Worm (Caenorhabditis elegans): ENCODE measurements around the gene rpl-26.

rpl-26 gene

DNA sequence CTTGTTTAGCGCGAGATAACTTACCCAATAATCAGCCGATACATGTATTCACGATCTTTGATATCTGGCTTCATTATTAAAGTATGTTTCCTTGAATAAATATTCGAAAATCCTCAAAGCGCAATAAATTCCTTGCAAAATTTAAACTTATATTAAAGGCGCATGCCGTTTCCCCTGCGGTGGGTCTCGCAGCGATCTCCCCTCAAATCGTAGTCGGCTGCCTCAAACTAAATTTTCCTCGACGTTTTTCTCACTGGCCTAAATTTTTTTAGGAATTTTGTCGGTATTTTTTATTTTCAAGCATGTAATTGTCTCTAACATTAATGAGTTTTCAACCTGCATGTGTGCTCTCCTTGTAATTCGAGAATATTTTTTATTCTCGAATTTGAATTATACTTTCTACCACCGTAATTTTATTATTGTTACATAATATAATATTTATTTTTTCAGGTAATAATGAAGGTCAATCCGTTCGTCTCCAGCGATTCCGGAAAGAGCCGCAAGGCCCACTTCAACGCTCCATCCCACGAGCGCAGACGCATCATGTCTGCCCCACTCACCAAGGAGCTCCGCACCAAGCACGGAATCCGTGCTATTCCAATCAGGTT is at the start of gene rpl-26, which contains the start of gene cpf-1:
Gene rpl-26 (plus strand): TSS at position 449 of the 608 bp plus-strand sequence.
Gene cpf-1 (minus strand): TSS at position 104 of the 608 bp plus-strand sequence.
- peak; percentile 34 for TF ChIP-seq snpc-1.3 (tag; optimal IDR thresholded peaks at IDR 0.05; ENCODE audit: insufficient read depth)
- peak; percentile 18 for TF ChIP-seq attf-5 (GFP tag; optimal IDR thresholded peaks at IDR 0.05)
- peak; percentile 60 for TF ChIP-seq lin-54 (GFP tag; optimal IDR thresholded peaks at IDR 0.05)
- TF ChIP-seq ztf-25 (GFP tag; IDR thresholded peaks at IDR 0.05) = no peak
- TF ChIP-seq mcd-1 (GFP tag; IDR thresholded peaks at IDR 0.05) = peak; percentile 32; the same call in 1 of the 2 replicates
- TF ChIP-seq B0336.3 (GFP tag; IDR thresholded peaks at IDR 0.05) = no peak
- TF ChIP-seq rpc-1 (optimal IDR thresholded peaks at IDR 0.05) = no peak
- TF ChIP-seq rpc-1 (tag; optimal IDR thresholded peaks at IDR 0.05) = no peak
- TF ChIP-seq snpc-1.1 (tag; optimal IDR thresholded peaks at IDR 0.05; ENCODE audit: insufficient read depth) = peak; percentile 54
- TF ChIP-seq madf-6 (GFP tag; IDR thresholded peaks at IDR 0.05) = peak; percentile 38; the same call in 1 of the 2 replicates
- peak; percentile 88 for TF ChIP-seq F33H1.4 (GFP tag; IDR thresholded peaks at IDR 0.05)
- TF ChIP-seq tbp1 (GFP tag; optimal IDR thresholded peaks at IDR 0.05) = peak; percentile 33
- TF ChIP-seq egl-44 (GFP tag; IDR thresholded peaks at IDR 0.05) = no peak
- TF ChIP-seq ccch-3 (GFP tag; optimal IDR thresholded peaks at IDR 0.05) = no peak
- TF ChIP-seq F23B12.7 (tag; optimal IDR thresholded peaks at IDR 0.05; ENCODE audit: insufficient read depth) = peak; percentile 30
- TF ChIP-seq sptf-2 (GFP tag; optimal IDR thresholded peaks at IDR 0.05) = peak; percentile 92
- TF ChIP-seq rcor-1 (GFP tag; IDR thresholded peaks at IDR 0.05) = no peak
- peak; percentile 34 for TF ChIP-seq lsl-1 (GFP tag; optimal IDR thresholded peaks at IDR 0.05)
- no peak for TF ChIP-seq him-1 (tag; optimal IDR thresholded peaks at IDR 0.05)
- no peak for TF ChIP-seq pha-4 (tag; optimal IDR thresholded peaks at IDR 0.05)
- TF ChIP-seq hmg-1.2 (GFP tag; IDR thresholded peaks at IDR 0.05) = peak; percentile 28; the same call in 1 of the 2 replicates
- no peak for TF ChIP-seq madf-10 (tag; optimal IDR thresholded peaks at IDR 0.05)
- TF ChIP-seq attf-6 (GFP tag; IDR thresholded peaks at IDR 0.05) = no peak
- TF ChIP-seq chd-7 (tag; optimal IDR thresholded peaks at IDR 0.05) = no peak
- peak; percentile 71 for TF ChIP-seq snpc-4 (GFP tag; optimal IDR thresholded peaks at IDR 0.05)
- TF ChIP-seq snpc-4 (tag; optimal IDR thresholded peaks at IDR 0.05) = peak; percentile 55 to 80 (median 74)
- TF ChIP-seq zfh-2 (GFP tag; conservative IDR thresholded peaks at IDR 0.05) = 0 out of 2 replicates have a peak, but pooled peaks have one; percentile 8
- no peak for TF ChIP-seq hlh-26 (GFP tag; conservative IDR thresholded peaks at IDR 0.05)
- TF ChIP-seq efl-1 (GFP tag; optimal IDR thresholded peaks at IDR 0.05) = peak; percentile 9
- TF ChIP-seq F39B2.1 (GFP tag; IDR thresholded peaks at IDR 0.05) = no peak

DNA sequence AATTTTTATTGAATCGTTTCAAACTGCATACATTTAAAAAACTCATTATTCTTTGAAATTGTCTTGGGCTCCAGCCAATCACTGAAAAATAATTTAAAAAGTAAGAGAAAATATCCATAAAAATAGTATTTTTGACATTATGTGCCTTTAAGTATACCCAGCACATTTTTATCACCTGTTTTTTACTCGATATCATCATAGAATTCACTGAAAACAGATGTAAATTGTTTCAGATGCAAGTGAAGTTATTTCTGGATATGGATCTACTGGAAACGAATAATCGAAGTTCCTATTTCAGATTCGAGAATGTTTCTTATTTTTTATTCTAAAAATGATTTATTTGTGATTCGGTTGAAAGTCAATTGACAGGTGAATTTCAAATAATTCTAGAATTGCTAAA is 48.0 kb upstream of the rpl-26 start:
- TF ChIP-seq pha-4 (tag; optimal IDR thresholded peaks at IDR 0.05) (no peak), C06A6.2 (GFP tag; conservative IDR thresholded peaks at IDR 0.05) (no peak), dox-1 (GFP tag; IDR thresholded peaks at IDR 0.05) (no peak), ccch-3 (GFP tag; optimal IDR thresholded peaks at IDR 0.05) (no peak)

DNA sequence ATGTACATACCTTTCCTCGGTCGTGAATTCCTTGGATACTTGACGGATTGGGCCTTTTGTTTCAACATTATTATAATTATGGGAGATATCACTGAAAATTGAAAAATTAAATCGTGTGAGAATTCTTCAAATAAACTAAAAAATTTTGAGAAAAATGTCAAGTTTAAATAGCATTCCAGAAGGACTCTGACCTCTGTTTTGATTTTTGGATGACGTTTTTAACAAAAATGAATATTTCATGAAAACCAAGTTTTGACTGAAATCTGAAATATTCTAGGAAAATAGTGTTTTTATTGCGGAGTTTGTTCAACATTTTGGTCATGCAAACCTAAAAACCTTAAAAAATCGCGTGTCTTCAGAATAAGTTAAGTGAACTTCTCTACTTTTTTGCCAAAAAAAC is 46.4 kb upstream of the rpl-26 start, which contains the start of gene glb-27:
Gene glb-27 (minus strand): TSS at position 101 of the 400 bp plus-strand sequence.
- no peak for TF ChIP-seq dpl-1 (GFP tag; optimal IDR thresholded peaks at IDR 0.05)
- TF ChIP-seq tbp1 (GFP tag; optimal IDR thresholded peaks at IDR 0.05) = no peak
- TF ChIP-seq fkh-3 (tag; optimal IDR thresholded peaks at IDR 0.05) = no peak
- TF ChIP-seq attf-5 (GFP tag; optimal IDR thresholded peaks at IDR 0.05) = no peak
- TF ChIP-seq Y53G8AR.9 (GFP tag; conservative IDR thresholded peaks at IDR 0.05) = no peak
- no peak for TF ChIP-seq hsf-1 (GFP tag; IDR thresholded peaks at IDR 0.05)
- TF ChIP-seq F55B11.4 (tag; optimal IDR thresholded peaks at IDR 0.05; ENCODE audit: borderline replicate concordance, insufficient read depth) = no peak

Data from whole organism, young adult.